Worm (Caenorhabditis elegans) whole organism, L1 larva: ENCODE measurements around the gene str-261.

Experiments used
- dpl-1 ChIP-seq, 3 experiments: fragments of 150-350 bp in 2 of 3; sonication (generic microtip) in 1 of 3; optimal IDR thresholded peaks; 2 replicates each; lab custom pipeline; 2014 to 2017; ENCODE audit warnings: missing biosample characterization in 3 of 3, missing genetic modification characterization in 3 of 3, missing genetic modification reagents in 3 of 3
- egl-13 ChIP-seq: sonication (generic microtip); optimal IDR thresholded peaks from 2 replicates; lab custom pipeline; 2016; ENCODE audit warnings: missing genotype, missing genetic modification reagents, missing genetic modification characterization, missing compliant biosample characterization
- egl-27 ChIP-seq, 2 experiments: fragments of 150-350 bp in 1 of 2; sonication (generic microtip); optimal IDR thresholded peaks; 3 replicates each; lab custom pipeline; 2017 to 2018; ENCODE audit warnings: missing biosample characterization in 2 of 2, missing genetic modification characterization in 2 of 2, missing genetic modification reagents in 2 of 2
- elt-3 ChIP-seq, 6 experiments: fragments of 150-350 bp in 1 of 6; sonication (generic microtip); optimal IDR thresholded peaks; 2 replicates each; lab custom pipeline; 2017 to 2018; ENCODE audit warnings: missing biosample characterization in 6 of 6, missing genetic modification characterization in 6 of 6, inconsistent platforms in 1 of 6
- jun-1 ChIP-seq: fragments of 150-350 bp; optimal IDR thresholded peaks from 2 replicates; lab custom pipeline; 2014; ENCODE audit warnings: missing biosample characterization, missing genetic modification reagents, missing genetic modification characterization
- lin-15B ChIP-seq: fragments of 150-350 bp; sonication (generic microtip); optimal IDR thresholded peaks from 3 replicates; lab custom pipeline; 2014; ENCODE audit warnings: missing biosample characterization, missing genetic modification characterization
- nhr-11 ChIP-seq: fragments of 150-350 bp; optimal IDR thresholded peaks from 2 replicates; lab custom pipeline; 2014; ENCODE audit warnings: missing biosample characterization, missing genetic modification characterization
- nhr-12 ChIP-seq: sonication (generic microtip); optimal IDR thresholded peaks from 2 replicates; lab custom pipeline; 2017; ENCODE audit warnings: missing biosample characterization, missing genetic modification characterization
- nhr-19 ChIP-seq: fragments of 200-800 bp; sonication (Bioruptor generic); conservative IDR thresholded peaks from 2 replicates; pipeline ENCODE4 v1.3.6; 2022; ENCODE audit warnings: missing genetic modification characterization, missing compliant biosample characterization
- pag-3 ChIP-seq: sonication (generic microtip); optimal IDR thresholded peaks from 2 replicates; lab custom pipeline; 2017; ENCODE audit warnings: missing genetic modification characterization, mild to moderate bottlenecking, missing compliant biosample characterization, antibody characterized with exemption, borderline replicate concordance; ENCODE audit not compliant: insufficient read depth
- snpc-4 ChIP-seq: fragments of 150-350 bp; optimal IDR thresholded peaks from 2 replicates; lab custom pipeline; 2014; ENCODE audit warnings: missing biosample characterization, missing genetic modification characterization
- sptf-1 ChIP-seq: fragments of 150-350 bp; optimal IDR thresholded peaks from 2 replicates; lab custom pipeline; 2014; ENCODE audit warnings: missing biosample characterization, missing genetic modification characterization
- unc-62 ChIP-seq: fragments of 150-350 bp; optimal IDR thresholded peaks from 2 replicates; lab custom pipeline; 2014; ENCODE audit warnings: missing biosample characterization, missing genetic modification reagents, missing genetic modification characterization

DNA sequence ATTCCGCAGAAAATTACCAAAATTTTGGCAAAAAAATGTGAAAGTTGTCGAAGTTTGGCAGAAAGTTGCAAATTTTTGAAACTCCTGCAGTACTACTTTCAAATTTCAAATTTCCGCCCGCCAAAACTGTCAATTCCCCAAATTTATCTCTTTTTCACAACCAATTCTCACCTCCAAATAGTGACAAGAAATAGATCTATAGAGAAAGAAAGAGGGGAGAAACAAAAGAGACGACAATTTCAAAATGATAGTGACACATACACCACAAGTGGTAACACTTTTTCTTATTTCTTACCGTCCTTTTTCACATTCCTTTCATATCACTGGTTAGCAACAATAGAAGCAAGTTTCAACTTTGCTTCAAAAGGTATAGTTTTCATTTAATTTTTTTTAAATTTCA lies 9.7 kb downstream of the str-261 start:
- no peak for TF ChIP-seq nhr-12 (tag; lab: Kevin White, UChicago)
- TF ChIP-seq elt-3 (tag; optimal IDR thresholded peaks at IDR 0.05; lab: Kevin White, UChicago), result no peak
- TF ChIP-seq egl-13 (tag; lab: Kevin White, UChicago), result no peak
- no peak for TF ChIP-seq pag-3 (tag; lab: Kevin White, UChicago)
- peak in 1 of 3 experiments; percentile 26 for TF ChIP-seq dpl-1 (GFP tag; optimal IDR thresholded peaks at IDR 0.05; lab: Kevin White, UChicago)
- TF ChIP-seq snpc-4 (tag; lab: Kevin White, UChicago), result no peak
- TF ChIP-seq nhr-11 (tag; lab: Kevin White, UChicago), result no peak
- TF ChIP-seq nhr-19 (GFP tag; lab: Robert Waterston, UW), result no peak
- no peak for TF ChIP-seq unc-62
- TF ChIP-seq jun-1 (tag; lab: Kevin White, UChicago), result no peak
- no peak for TF ChIP-seq sptf-1 (tag; lab: Kevin White, UChicago)
- TF ChIP-seq egl-27 (tag; optimal IDR thresholded peaks at IDR 0.05; lab: Kevin White, UChicago), result no peak
- TF ChIP-seq lin-15B, result no peak
